Worm (Caenorhabditis elegans) whole organism, young adult: ENCODE results near the gene Y69A2AR.32.

Experiments used
- B0261.1 ChIP-seq: sonication (generic microtip); optimal IDR thresholded peaks from 2 replicates; lab custom pipeline; 2016; ENCODE audit warnings: mild to moderate bottlenecking, missing genetic modification characterization, moderate library complexity, missing compliant biosample characterization
- C06A6.2 ChIP-seq: fragments of 200-800 bp; sonication (Bioruptor generic); conservative IDR thresholded peaks from 2 replicates; pipeline ENCODE4 v1.3.6; 2022; ENCODE audit warnings: missing genetic modification characterization, missing compliant biosample characterization
- D2030.7 ChIP-seq: fragments of 200-800 bp; sonication (Bioruptor generic); IDR thresholded peaks from 2 replicates; pipeline ENCODE4 v1.3.6; 2022; ENCODE audit warnings: missing genetic modification reagents, missing genetic modification characterization, missing compliant biosample characterization
- F10E7.11 ChIP-seq: sonication (generic microtip); optimal IDR thresholded peaks from 2 replicates; lab custom pipeline; 2017; ENCODE audit warnings: mild to moderate bottlenecking, missing genetic modification characterization, moderate library complexity, missing compliant biosample characterization
- F49E8.2 ChIP-seq: sonication (generic microtip); optimal IDR thresholded peaks from 3 replicates; lab custom pipeline; 2017; ENCODE audit warnings: missing genetic modification characterization, mild to moderate bottlenecking, missing compliant biosample characterization, antibody characterized with exemption, moderate library complexity; ENCODE audit not compliant: insufficient read depth
- F52B5.7 ChIP-seq: sonication (generic microtip); optimal IDR thresholded peaks from 2 replicates; lab custom pipeline; 2016; ENCODE audit warnings: mild to moderate bottlenecking, missing genetic modification characterization, missing compliant biosample characterization
- F57C9.4 ChIP-seq: sonication (generic microtip); optimal IDR thresholded peaks from 2 replicates; lab custom pipeline; 2017; ENCODE audit warnings: mild to moderate bottlenecking, missing genetic modification characterization, missing compliant biosample characterization
- K11D2.4 ChIP-seq: fragments of 200-800 bp; sonication (Bioruptor generic); IDR thresholded peaks from 2 replicates; pipeline ENCODE4 v1.3.6; 2022; ENCODE audit warnings: missing genetic modification reagents, missing genetic modification characterization, missing compliant biosample characterization
- T26A5.8 ChIP-seq: sonication (generic microtip); optimal IDR thresholded peaks from 2 replicates; lab custom pipeline; 2016; ENCODE audit warnings: missing genetic modification characterization, missing compliant biosample characterization
- Y56A3A.18 ChIP-seq: fragments of 200-800 bp; sonication (Bioruptor generic); IDR thresholded peaks from 2 replicates; pipeline ENCODE4 v1.3.6; 2022; ENCODE audit warnings: missing genetic modification reagents, missing genetic modification characterization, missing compliant biosample characterization
- Y79H2A.3 ChIP-seq: fragments of 200-800 bp; sonication (Bioruptor generic); conservative IDR thresholded peaks from 2 replicates; pipeline ENCODE4 v1.3.6; 2022; ENCODE audit warnings: missing genetic modification reagents, missing genetic modification characterization, missing compliant biosample characterization
- ZK185.1 ChIP-seq: sonication (generic microtip); optimal IDR thresholded peaks from 2 replicates; lab custom pipeline; 2016; ENCODE audit warnings: mild to moderate bottlenecking, missing genetic modification characterization, missing compliant biosample characterization; ENCODE audit not compliant: poor library complexity, severe bottlenecking
- akir-1 ChIP-seq: fragments of 200-800 bp; sonication (Bioruptor generic); optimal IDR thresholded peaks from 2 replicates; lab custom pipeline; 2018; ENCODE audit warnings: mild to moderate bottlenecking, missing genetic modification characterization, moderate library complexity, missing compliant biosample characterization
- attf-5 ChIP-seq: fragments of 200-800 bp; sonication (Bioruptor generic); optimal IDR thresholded peaks from 2 replicates; lab custom pipeline; 2018; ENCODE audit warnings: mild to moderate bottlenecking, missing genetic modification characterization, missing compliant biosample characterization
- bed-2 ChIP-seq: fragments of 200-800 bp; sonication (Bioruptor generic); IDR thresholded peaks from 2 replicates; pipeline ENCODE4 v1.3.6; 2022; ENCODE audit warnings: missing genetic modification reagents, missing genetic modification characterization, missing compliant biosample characterization
- cebp-1 ChIP-seq, 2 experiments: fragments of 200-800 bp in 1 of 2; sonication (Bioruptor generic) in 1 of 2; sonication (generic microtip) in 1 of 2; IDR thresholded peaks in 1 of 2; optimal IDR thresholded peaks in 1 of 2; 2 replicates each; pipeline versions ENCODE4 v1.3.6 to Lab custom; 2017 to 2022; ENCODE audit warnings: missing compliant biosample characterization in 2 of 2, missing genetic modification characterization in 2 of 2, mild to moderate bottlenecking in 1 of 2, missing genetic modification reagents in 1 of 2, moderate library complexity in 1 of 2
- cebp-2 ChIP-seq: fragments of 200-800 bp; sonication (Bioruptor generic); IDR thresholded peaks from 2 replicates; pipeline ENCODE4 v1.3.6; 2022; ENCODE audit warnings: missing genetic modification characterization, missing compliant biosample characterization
- ceh-100 ChIP-seq: fragments of 200-800 bp; sonication (Bioruptor generic); IDR thresholded peaks from 2 replicates; pipeline ENCODE4 v1.3.6; 2022; ENCODE audit warnings: missing genetic modification reagents, missing genetic modification characterization, missing compliant biosample characterization
- ceh-58 ChIP-seq: fragments of 200-800 bp; sonication (Bioruptor generic); IDR thresholded peaks from 2 replicates; pipeline ENCODE4 v1.3.6; 2022; ENCODE audit warnings: missing genetic modification characterization, missing compliant biosample characterization
- ceh-79 ChIP-seq: sonication (generic microtip); optimal IDR thresholded peaks from 2 replicates; lab custom pipeline; 2017; ENCODE audit warnings: mild to moderate bottlenecking, missing genetic modification characterization, missing compliant biosample characterization
- dpl-1 ChIP-seq: fragments of 150-350 bp; optimal IDR thresholded peaks from 2 replicates; lab custom pipeline; 2014; ENCODE audit warnings: missing biosample characterization, missing genetic modification reagents, missing genetic modification characterization
- egl-44 ChIP-seq: fragments of 200-800 bp; sonication (Bioruptor generic); IDR thresholded peaks from 2 replicates; pipeline ENCODE4 v1.3.6; 2022; ENCODE audit warnings: missing genetic modification reagents, missing genetic modification characterization, missing compliant biosample characterization
- egrh-3 ChIP-seq: fragments of 200-800 bp; sonication (Bioruptor generic); IDR thresholded peaks from 2 replicates; pipeline ENCODE4 v1.3.6; 2022; ENCODE audit warnings: missing genetic modification reagents, missing genetic modification characterization, missing compliant biosample characterization
- ekl-4 ChIP-seq: fragments of 200-800 bp; sonication (Bioruptor generic); IDR thresholded peaks from 2 replicates; pipeline ENCODE4 v1.3.6; 2022; ENCODE audit warnings: missing genetic modification reagents, missing genetic modification characterization, missing compliant biosample characterization
- him-1 ChIP-seq: sonication (generic microtip); optimal IDR thresholded peaks from 2 replicates; lab custom pipeline; 2016; ENCODE audit warnings: missing genotype, missing genetic modification reagents, missing genetic modification characterization, missing compliant biosample characterization
- hlh-26 ChIP-seq: fragments of 200-800 bp; sonication (Bioruptor generic); conservative IDR thresholded peaks from 2 replicates; pipeline ENCODE4 v1.3.6; 2022; ENCODE audit warnings: missing genetic modification reagents, missing genetic modification characterization, missing compliant biosample characterization
- hmg-1.2 ChIP-seq: fragments of 200-800 bp; sonication (Bioruptor generic); IDR thresholded peaks from 2 replicates; pipeline ENCODE4 v1.3.6; 2022; ENCODE audit warnings: missing genetic modification reagents, missing genetic modification characterization, missing compliant biosample characterization
- hsf-1 ChIP-seq: fragments of 200-800 bp; sonication (Bioruptor generic); IDR thresholded peaks from 2 replicates; pipeline ENCODE4 v1.3.6; 2022; ENCODE audit warnings: missing genetic modification reagents, missing genetic modification characterization, missing compliant biosample characterization
- lin-26 ChIP-seq: fragments of 200-800 bp; sonication (Bioruptor generic); IDR thresholded peaks from 2 replicates; pipeline ENCODE4 v1.3.6; 2022; ENCODE audit warnings: missing genetic modification reagents, missing genetic modification characterization, missing compliant biosample characterization
- lin-35 ChIP-seq, 3 experiments: fragments of 150-350 bp in 2 of 3; sonication (generic microtip) in 1 of 3; optimal IDR thresholded peaks; 2 replicates each; lab custom pipeline; 2014 to 2018; ENCODE audit warnings: missing biosample characterization in 3 of 3, missing genetic modification characterization in 3 of 3, missing genetic modification reagents in 3 of 3
- lin-40 ChIP-seq: sonication (generic microtip); optimal IDR thresholded peaks from 2 replicates; lab custom pipeline; 2016; ENCODE audit warnings: missing genetic modification characterization, mild to moderate bottlenecking, missing compliant biosample characterization, missing genotype, missing genetic modification reagents
- lin-54 ChIP-seq: fragments of 200-800 bp; sonication (Bioruptor generic); optimal IDR thresholded peaks from 2 replicates; lab custom pipeline; 2018; ENCODE audit warnings: mild to moderate bottlenecking, missing genetic modification characterization, missing compliant biosample characterization
- lsy-27 ChIP-seq: sonication (generic microtip); optimal IDR thresholded peaks from 2 replicates; lab custom pipeline; 2017; ENCODE audit warnings: missing genetic modification characterization, mild to moderate bottlenecking, missing compliant biosample characterization, antibody characterized with exemption, missing genotype, borderline replicate concordance; ENCODE audit not compliant: insufficient read depth
- madf-6 ChIP-seq: fragments of 200-800 bp; sonication (Bioruptor generic); IDR thresholded peaks from 2 replicates; pipeline ENCODE4 v1.3.6; 2022; ENCODE audit warnings: missing genetic modification reagents, missing genetic modification characterization, missing compliant biosample characterization
- madf-8 ChIP-seq: fragments of 200-800 bp; sonication (Bioruptor generic); conservative IDR thresholded peaks from 2 replicates; pipeline ENCODE4 v1.3.6; 2022; ENCODE audit warnings: missing genetic modification reagents, missing genetic modification characterization, missing compliant biosample characterization
- nfya-2 ChIP-seq: fragments of 200-800 bp; sonication (Bioruptor generic); IDR thresholded peaks from 2 replicates; pipeline ENCODE4 v1.3.6; 2022; ENCODE audit warnings: missing genetic modification reagents, missing genetic modification characterization, missing compliant biosample characterization
- nhr-90 ChIP-seq: sonication (generic microtip); optimal IDR thresholded peaks from 2 replicates; lab custom pipeline; 2016; ENCODE audit warnings: missing genotype, mild to moderate bottlenecking, missing genetic modification characterization, missing compliant biosample characterization
- pha-4 ChIP-seq: fragments of 150-350 bp; sonication (generic microtip); optimal IDR thresholded peaks from 2 replicates; lab custom pipeline; 2014; ENCODE audit warnings: missing biosample characterization, missing genetic modification reagents, missing genetic modification characterization
- rcor-1 ChIP-seq: fragments of 200-800 bp; sonication (Bioruptor generic); IDR thresholded peaks from 2 replicates; pipeline ENCODE4 v1.3.6; 2022; ENCODE audit warnings: missing genetic modification reagents, missing genetic modification characterization, missing compliant biosample characterization
- sdz-38 ChIP-seq: sonication (generic microtip); optimal IDR thresholded peaks from 2 replicates; lab custom pipeline; 2016; ENCODE audit warnings: missing genotype, missing genetic modification characterization, missing compliant biosample characterization
- tbp1 ChIP-seq: fragments of 200-800 bp; sonication (Bioruptor generic); optimal IDR thresholded peaks from 2 replicates; lab custom pipeline; 2018; ENCODE audit warnings: mild to moderate bottlenecking, missing genetic modification characterization, missing compliant biosample characterization
- tbx-9 ChIP-seq: sonication (generic microtip); optimal IDR thresholded peaks from 2 replicates; lab custom pipeline; 2016; ENCODE audit warnings: borderline replicate concordance, missing genetic modification characterization, inconsistent platforms, missing compliant biosample characterization
- tlf-1 ChIP-seq: fragments of 200-800 bp; sonication (Bioruptor generic); optimal IDR thresholded peaks from 2 replicates; lab custom pipeline; 2018; ENCODE audit warnings: mild to moderate bottlenecking, missing genetic modification characterization, missing compliant biosample characterization
- unc-62 ChIP-seq: fragments of 150-350 bp; optimal IDR thresholded peaks from 2 replicates; lab custom pipeline; 2014; ENCODE audit warnings: missing biosample characterization, missing genetic modification reagents, missing genetic modification characterization
- zfh-2 ChIP-seq: fragments of 200-800 bp; sonication (Bioruptor generic); conservative IDR thresholded peaks from 2 replicates; pipeline ENCODE4 v1.3.6; 2022; ENCODE audit warnings: missing genetic modification reagents, missing genetic modification characterization, missing compliant biosample characterization
- ztf-18 ChIP-seq: sonication (generic microtip); optimal IDR thresholded peaks from 2 replicates; lab custom pipeline; 2016; ENCODE audit warnings: missing genotype, mild to moderate bottlenecking, missing genetic modification characterization, missing compliant biosample characterization
- ztf-25 ChIP-seq: fragments of 200-800 bp; sonication (Bioruptor generic); IDR thresholded peaks from 2 replicates; pipeline ENCODE4 v1.3.6; 2022; ENCODE audit warnings: missing genetic modification reagents, missing genetic modification characterization, missing compliant biosample characterization
- ztf-26 ChIP-seq: sonication (generic microtip); optimal IDR thresholded peaks from 2 replicates; lab custom pipeline; 2017; ENCODE audit warnings: missing genetic modification characterization, missing compliant biosample characterization

The Y69A2AR.32 gene

ce11 chrIV:2599634-2600033 lies 10.6 kb upstream of the Y69A2AR.32 start (continued):
- TF ChIP-seq ceh-100 (GFP tag; lab: Robert Waterston, UW) (no peak), F49E8.2 (no peak), sdz-38 (tag; lab: Kevin White, UChicago) (no peak), unc-62 (GFP tag; lab: Kevin White, UChicago) (no peak), C06A6.2 (GFP tag; lab: Robert Waterston, UW) (0 out of 2 replicates have a peak, but pooled peaks have one; percentile 42), F57C9.4 (tag; lab: Kevin White, UChicago) (no peak), K11D2.4 (GFP tag; lab: Robert Waterston, UW) (peak; percentile 60; the same call in 1 of the 2 replicates), Y79H2A.3 (no peak), egrh-3 (no peak), ztf-26 (peak; percentile 19), dpl-1 (GFP tag; lab: Kevin White, UChicago) (no peak), cebp-2 (no peak), nhr-90 (tag; lab: Kevin White, UChicago) (no peak), nfya-2 (GFP tag; lab: Robert Waterston, UW) (no peak), lsy-27 (tag; lab: Kevin White, UChicago) (no peak), ceh-79 (tag; lab: Kevin White, UChicago) (no peak), lin-40 (tag; lab: Kevin White, UChicago) (peak; percentile 73), akir-1 (GFP tag; lab: Kevin White, UChicago) (no peak), him-1 (tag; lab: Kevin White, UChicago) (no peak), hlh-26 (GFP tag; lab: Robert Waterston, UW) (no peak), attf-5 (GFP tag; lab: Kevin White, UChicago) (peak; percentile 85), F52B5.7 (tag; lab: Kevin White, UChicago) (no peak), Y56A3A.18 (no peak), egl-44 (GFP tag; lab: Robert Waterston, UW) (no peak), cebp-1 (GFP tag; IDR thresholded peaks at IDR 0.05; lab: Robert Waterston, UW) (peak; percentile 58; the same call in 1 of the 2 replicates), cebp-1 (tag; optimal IDR thresholded peaks at IDR 0.05; lab: Kevin White, UChicago) (peak; percentile 75), ZK185.1 (tag; lab: Kevin White, UChicago) (no peak), lin-54 (GFP tag; lab: Kevin White, UChicago) (peak; percentile 43), pha-4 (tag; lab: Kevin White, UChicago) (peak; percentile 21), tbx-9 (tag; lab: Kevin White, UChicago) (no peak), tlf-1 (GFP tag; lab: Kevin White, UChicago) (peak; percentile 47), B0261.1 (tag; lab: Kevin White, UChicago) (no peak), D2030.7 (no peak), ceh-58 (GFP tag; lab: Robert Waterston, UW) (no peak), ztf-18 (peak; percentile 15), hmg-1.2 (GFP tag; lab: Robert Waterston, UW) (peak; percentile 87), madf-8 (GFP tag; lab: Robert Waterston, UW) (no peak), T26A5.8 (tag; lab: Kevin White, UChicago) (no peak), tbp1 (GFP tag; lab: Kevin White, UChicago) (peak; percentile 41), ztf-25 (no peak), bed-2 (GFP tag; lab: Robert Waterston, UW) (no peak), ekl-4 (0 out of 2 replicates have a peak, but pooled peaks have one; percentile 45), madf-6 (no peak), lin-26 (0 out of 2 replicates have a peak, but pooled peaks have one; percentile 37), F10E7.11 (tag; lab: Kevin White, UChicago) (no peak), zfh-2 (GFP tag; lab: Robert Waterston, UW) (peak; percentile 60), rcor-1 (GFP tag; lab: Robert Waterston, UW) (no peak), hsf-1 (GFP tag; lab: Robert Waterston, UW) (no peak), lin-35 (GFP tag; optimal IDR thresholded peaks at IDR 0.05; lab: Kevin White, UChicago) (peak in 1 of 3 experiments; percentile 52)
